Fruit fly (Drosophila melanogaster): Measurements from ENCODE around the gene RpL24-like.

DNA sequence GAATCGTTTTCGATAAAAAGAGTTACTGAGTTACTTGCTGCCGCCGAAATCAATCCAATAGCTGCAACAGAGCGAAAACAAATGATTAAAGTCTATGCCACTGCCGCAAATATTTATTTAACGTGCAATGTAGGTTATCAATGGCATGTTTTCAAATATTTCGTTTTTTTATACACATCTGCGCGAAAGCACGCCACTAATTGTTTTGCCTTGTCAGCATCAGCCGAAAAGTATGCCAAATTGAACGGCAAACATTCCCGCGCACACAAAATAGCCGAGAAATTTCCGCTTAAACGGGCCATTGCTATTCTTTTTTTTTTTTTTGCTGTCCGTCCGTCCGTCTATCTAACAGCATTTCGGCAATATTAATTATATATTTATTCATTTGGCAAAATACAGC is 20.7 kb upstream of the RpL24-like start:
- no peak for TF ChIP-seq EcR (GFP tag; optimal IDR thresholded peaks at IDR 0.05)
- TF ChIP-seq usp (GFP tag; optimal IDR thresholded peaks at IDR 0.05): no peak
- no peak for TF ChIP-seq psq (optimal IDR thresholded peaks at IDR 0.05)
- TF ChIP-seq CG8478 (optimal IDR thresholded peaks at IDR 0.05): no peak
- no peak for TF ChIP-seq pan (optimal IDR thresholded peaks at IDR 0.05)
- TF ChIP-seq Dll (optimal IDR thresholded peaks at IDR 0.05): no peak
